Worm (Caenorhabditis elegans) whole organism, young adult: ENCODE measurements around the gene F13H10.3.

ENCODE experiments used
- F22D6.2 ChIP-seq: sonication (generic microtip); optimal IDR thresholded peaks from 2 replicates; lab custom pipeline; 2016; ENCODE audit warnings: mild to moderate bottlenecking, missing genetic modification characterization, missing compliant biosample characterization
- F57C9.4 ChIP-seq: sonication (generic microtip); optimal IDR thresholded peaks from 2 replicates; lab custom pipeline; 2017; ENCODE audit warnings: mild to moderate bottlenecking, missing genetic modification characterization, missing compliant biosample characterization
- T07F8.4 ChIP-seq: sonication (generic microtip); optimal IDR thresholded peaks from 2 replicates; lab custom pipeline; 2016; ENCODE audit warnings: mild to moderate bottlenecking, missing genetic modification characterization, moderate library complexity, missing compliant biosample characterization
- Y53G8AR.9 ChIP-seq: fragments of 200-800 bp; sonication (Bioruptor generic); conservative IDR thresholded peaks from 2 replicates; pipeline ENCODE4 v1.3.6; 2022; ENCODE audit warnings: missing genetic modification reagents, missing genetic modification characterization, missing compliant biosample characterization
- Y95B8A.8 ChIP-seq: fragments of 200-800 bp; sonication (Bioruptor generic); IDR thresholded peaks from 2 replicates; pipeline ENCODE4 v1.3.6; 2022; ENCODE audit warnings: missing genetic modification reagents, missing genetic modification characterization, missing compliant biosample characterization
- ZK185.1 ChIP-seq: sonication (generic microtip); optimal IDR thresholded peaks from 2 replicates; lab custom pipeline; 2016; ENCODE audit warnings: mild to moderate bottlenecking, missing genetic modification characterization, missing compliant biosample characterization; ENCODE audit not compliant: poor library complexity, severe bottlenecking
- aptf-3 ChIP-seq: fragments of 200-800 bp; sonication (Bioruptor generic); IDR thresholded peaks from 2 replicates; pipeline ENCODE4 v1.3.6; 2022; ENCODE audit warnings: missing genetic modification characterization, missing compliant biosample characterization
- atf-7 ChIP-seq: sonication (generic microtip); optimal IDR thresholded peaks from 2 replicates; lab custom pipeline; 2017; ENCODE audit warnings: mild to moderate bottlenecking, missing genetic modification characterization, missing compliant biosample characterization
- athp-1 ChIP-seq: sonication (generic microtip); optimal IDR thresholded peaks from 2 replicates; lab custom pipeline; 2017; ENCODE audit warnings: mild to moderate bottlenecking, missing genetic modification characterization, missing compliant biosample characterization
- bed-1 ChIP-seq: fragments of 200-800 bp; sonication (Bioruptor generic); IDR thresholded peaks from 2 replicates; pipeline ENCODE4 v1.3.6; 2022; ENCODE audit warnings: missing genetic modification reagents, missing genetic modification characterization, missing compliant biosample characterization
- cebp-2 ChIP-seq: fragments of 200-800 bp; sonication (Bioruptor generic); IDR thresholded peaks from 2 replicates; pipeline ENCODE4 v1.3.6; 2022; ENCODE audit warnings: missing genetic modification characterization, missing compliant biosample characterization
- ceh-27 ChIP-seq: fragments of 200-800 bp; sonication (Bioruptor generic); optimal IDR thresholded peaks from 2 replicates; lab custom pipeline; 2018; ENCODE audit warnings: mild to moderate bottlenecking, missing genetic modification characterization, moderate library complexity, missing compliant biosample characterization
- ceh-79 ChIP-seq: sonication (generic microtip); optimal IDR thresholded peaks from 2 replicates; lab custom pipeline; 2017; ENCODE audit warnings: mild to moderate bottlenecking, missing genetic modification characterization, missing compliant biosample characterization
- ceh-91 ChIP-seq: fragments of 200-800 bp; sonication (Bioruptor generic); IDR thresholded peaks from 2 replicates; pipeline ENCODE4 v1.3.6; 2022; ENCODE audit warnings: missing genetic modification reagents, missing genetic modification characterization, missing compliant biosample characterization
- chd-7 ChIP-seq: sonication (generic microtip); optimal IDR thresholded peaks from 2 replicates; lab custom pipeline; 2016; ENCODE audit warnings: mild to moderate bottlenecking, missing genetic modification characterization, moderate library complexity, missing compliant biosample characterization
- die-1 ChIP-seq: sonication (generic microtip); optimal IDR thresholded peaks from 2 replicates; lab custom pipeline; 2016; ENCODE audit warnings: missing genotype, mild to moderate bottlenecking, missing genetic modification characterization, missing compliant biosample characterization
- dpff-1 ChIP-seq: sonication (generic microtip); optimal IDR thresholded peaks from 2 replicates; lab custom pipeline; 2017; ENCODE audit warnings: mild to moderate bottlenecking, missing genetic modification characterization, missing compliant biosample characterization
- efl-1 ChIP-seq: fragments of 150-350 bp; optimal IDR thresholded peaks from 2 replicates; lab custom pipeline; 2014; ENCODE audit warnings: missing biosample characterization, missing genetic modification reagents, missing genetic modification characterization
- ekl-4 ChIP-seq: fragments of 200-800 bp; sonication (Bioruptor generic); IDR thresholded peaks from 2 replicates; pipeline ENCODE4 v1.3.6; 2022; ENCODE audit warnings: missing genetic modification reagents, missing genetic modification characterization, missing compliant biosample characterization
- ets-4 ChIP-seq: fragments of 200-800 bp; sonication (Bioruptor generic); optimal IDR thresholded peaks from 2 replicates; lab custom pipeline; 2018; ENCODE audit warnings: mild to moderate bottlenecking, missing genetic modification characterization, missing compliant biosample characterization
- gei-17 ChIP-seq: fragments of 200-800 bp; sonication (Bioruptor generic); optimal IDR thresholded peaks from 2 replicates; lab custom pipeline; 2018; ENCODE audit warnings: mild to moderate bottlenecking, missing genetic modification characterization, missing compliant biosample characterization
- him-1 ChIP-seq: sonication (generic microtip); optimal IDR thresholded peaks from 2 replicates; lab custom pipeline; 2016; ENCODE audit warnings: missing genotype, missing genetic modification reagents, missing genetic modification characterization, missing compliant biosample characterization
- hlh-26 ChIP-seq: fragments of 200-800 bp; sonication (Bioruptor generic); conservative IDR thresholded peaks from 2 replicates; pipeline ENCODE4 v1.3.6; 2022; ENCODE audit warnings: missing genetic modification reagents, missing genetic modification characterization, missing compliant biosample characterization
- hsf-1 ChIP-seq: fragments of 200-800 bp; sonication (Bioruptor generic); IDR thresholded peaks from 2 replicates; pipeline ENCODE4 v1.3.6; 2022; ENCODE audit warnings: missing genetic modification reagents, missing genetic modification characterization, missing compliant biosample characterization
- let-607 ChIP-seq, 2 experiments: fragments of 200-800 bp in 1 of 2; sonication (Bioruptor generic) in 1 of 2; sonication (generic microtip) in 1 of 2; optimal IDR thresholded peaks; 2 replicates each; lab custom pipeline; 2016 to 2018; ENCODE audit warnings: mild to moderate bottlenecking in 2 of 2, missing compliant biosample characterization in 2 of 2, missing genetic modification characterization in 2 of 2, moderate library complexity in 2 of 2, missing genotype in 1 of 2
- lin-26 ChIP-seq: fragments of 200-800 bp; sonication (Bioruptor generic); IDR thresholded peaks from 2 replicates; pipeline ENCODE4 v1.3.6; 2022; ENCODE audit warnings: missing genetic modification reagents, missing genetic modification characterization, missing compliant biosample characterization
- lir-1 ChIP-seq: fragments of 200-800 bp; sonication (Bioruptor generic); conservative IDR thresholded peaks from 2 replicates; pipeline ENCODE4 v1.3.6; 2022; ENCODE audit warnings: missing genetic modification reagents, missing genetic modification characterization, missing compliant biosample characterization
- madf-3 ChIP-seq: fragments of 200-800 bp; sonication (Bioruptor generic); IDR thresholded peaks from 2 replicates; pipeline ENCODE4 v1.3.6; 2022; ENCODE audit warnings: missing genetic modification reagents, missing genetic modification characterization, missing compliant biosample characterization
- mcd-1 ChIP-seq: fragments of 200-800 bp; sonication (Bioruptor generic); IDR thresholded peaks from 2 replicates; pipeline ENCODE4 v1.3.6; 2022; ENCODE audit warnings: missing genetic modification reagents, missing genetic modification characterization, missing compliant biosample characterization
- mes-4 ChIP-seq: sonication (generic microtip); optimal IDR thresholded peaks from 2 replicates; lab custom pipeline; 2016; ENCODE audit warnings: missing genotype, missing genetic modification characterization, missing compliant biosample characterization
- nfya-2 ChIP-seq: fragments of 200-800 bp; sonication (Bioruptor generic); IDR thresholded peaks from 2 replicates; pipeline ENCODE4 v1.3.6; 2022; ENCODE audit warnings: missing genetic modification reagents, missing genetic modification characterization, missing compliant biosample characterization
- nhr-120 ChIP-seq: fragments of 200-800 bp; sonication (Bioruptor generic); IDR thresholded peaks from 2 replicates; pipeline ENCODE4 v1.3.6; 2022; ENCODE audit warnings: missing genetic modification characterization, missing compliant biosample characterization
- nhr-90 ChIP-seq: sonication (generic microtip); optimal IDR thresholded peaks from 2 replicates; lab custom pipeline; 2016; ENCODE audit warnings: missing genotype, mild to moderate bottlenecking, missing genetic modification characterization, missing compliant biosample characterization
- repo-1 ChIP-seq: sonication (generic microtip); optimal IDR thresholded peaks from 2 replicates; lab custom pipeline; 2017; ENCODE audit warnings: mild to moderate bottlenecking, missing genetic modification characterization, missing compliant biosample characterization
- sdz-38 ChIP-seq: sonication (generic microtip); optimal IDR thresholded peaks from 2 replicates; lab custom pipeline; 2016; ENCODE audit warnings: missing genotype, missing genetic modification characterization, missing compliant biosample characterization
- snpc-1.3 ChIP-seq: sonication (generic microtip); optimal IDR thresholded peaks from 2 replicates; lab custom pipeline; 2017; ENCODE audit warnings: missing genetic modification characterization, mild to moderate bottlenecking, missing compliant biosample characterization, antibody characterized with exemption, moderate library complexity, missing genotype, missing genetic modification reagents; ENCODE audit not compliant: insufficient read depth
- sptf-2 ChIP-seq: fragments of 200-800 bp; sonication (Bioruptor generic); optimal IDR thresholded peaks from 2 replicates; lab custom pipeline; 2018; ENCODE audit warnings: mild to moderate bottlenecking, missing genetic modification characterization, missing compliant biosample characterization
- tbp1 ChIP-seq: fragments of 200-800 bp; sonication (Bioruptor generic); optimal IDR thresholded peaks from 2 replicates; lab custom pipeline; 2018; ENCODE audit warnings: mild to moderate bottlenecking, missing genetic modification characterization, missing compliant biosample characterization
- tlf-1 ChIP-seq: fragments of 200-800 bp; sonication (Bioruptor generic); optimal IDR thresholded peaks from 2 replicates; lab custom pipeline; 2018; ENCODE audit warnings: mild to moderate bottlenecking, missing genetic modification characterization, missing compliant biosample characterization
- unc-130 ChIP-seq: sonication (generic microtip); optimal IDR thresholded peaks from 2 replicates; lab custom pipeline; 2016; ENCODE audit warnings: missing genetic modification reagents, missing genetic modification characterization, missing compliant biosample characterization
- zim-3 ChIP-seq: sonication (generic microtip); optimal IDR thresholded peaks from 2 replicates; lab custom pipeline; 2017; ENCODE audit warnings: mild to moderate bottlenecking, missing genetic modification characterization, moderate library complexity, missing compliant biosample characterization

The F13H10.3 gene

ce11 chrIV:11004273-11004672 is 11.5 kb downstream of the F13H10.3 start, which contains the start of gene F13H10.1:
Gene F13H10.1, plus strand, starts transcription at chrIV:11004573.
- TF ChIP-seq hsf-1 (GFP tag; lab: Robert Waterston, UW) (no peak), mes-4 (tag; lab: Kevin White, UChicago) (no peak), him-1 (no peak), lin-26 (GFP tag; lab: Robert Waterston, UW) (no peak), sdz-38 (tag; lab: Kevin White, UChicago) (no peak), unc-130 (no peak), tbp1 (GFP tag; lab: Kevin White, UChicago) (no peak), Y95B8A.8 (GFP tag; lab: Robert Waterston, UW) (no peak), cebp-2 (no peak), dpff-1 (no peak), gei-17 (GFP tag; lab: Kevin White, UChicago) (no peak), sptf-2 (GFP tag; lab: Kevin White, UChicago) (no peak), ceh-91 (GFP tag; lab: Robert Waterston, UW) (no peak), Y53G8AR.9 (GFP tag; lab: Robert Waterston, UW) (no peak), tlf-1 (no peak), T07F8.4 (no peak), nhr-90 (tag; lab: Kevin White, UChicago) (no peak), snpc-1.3 (no peak), F57C9.4 (no peak)

ce11 chrIV:11001614-11002013 is 14.1 kb downstream of the F13H10.3 start, which contains the start of gene F13H10.9:
Gene F13H10.9, plus strand, starts transcription at chrIV:11001914.
- no peak for TF ChIP-seq ceh-79 (tag; lab: Kevin White, UChicago)
- TF ChIP-seq chd-7 (tag; lab: Kevin White, UChicago): no peak
- TF ChIP-seq madf-3 (GFP tag; lab: Robert Waterston, UW): no peak
- no peak for TF ChIP-seq efl-1 (GFP tag; lab: Kevin White, UChicago)
- no peak for TF ChIP-seq ceh-27 (GFP tag; lab: Kevin White, UChicago)
- TF ChIP-seq ekl-4 (GFP tag; lab: Robert Waterston, UW): no peak
- TF ChIP-seq repo-1 (tag; lab: Kevin White, UChicago): no peak
- TF ChIP-seq ets-4 (GFP tag; lab: Kevin White, UChicago): no peak
- TF ChIP-seq T07F8.4: no peak
- no peak for TF ChIP-seq hlh-26
- TF ChIP-seq ZK185.1: no peak
- no peak for TF ChIP-seq lir-1 (GFP tag; lab: Robert Waterston, UW)
- no peak for TF ChIP-seq tlf-1
- no peak for TF ChIP-seq mcd-1 (GFP tag; lab: Robert Waterston, UW)
- no peak for TF ChIP-seq let-607 (tag; optimal IDR thresholded peaks at IDR 0.05; lab: Kevin White, UChicago)
- no peak for TF ChIP-seq die-1 (tag; lab: Kevin White, UChicago)

DNA sequence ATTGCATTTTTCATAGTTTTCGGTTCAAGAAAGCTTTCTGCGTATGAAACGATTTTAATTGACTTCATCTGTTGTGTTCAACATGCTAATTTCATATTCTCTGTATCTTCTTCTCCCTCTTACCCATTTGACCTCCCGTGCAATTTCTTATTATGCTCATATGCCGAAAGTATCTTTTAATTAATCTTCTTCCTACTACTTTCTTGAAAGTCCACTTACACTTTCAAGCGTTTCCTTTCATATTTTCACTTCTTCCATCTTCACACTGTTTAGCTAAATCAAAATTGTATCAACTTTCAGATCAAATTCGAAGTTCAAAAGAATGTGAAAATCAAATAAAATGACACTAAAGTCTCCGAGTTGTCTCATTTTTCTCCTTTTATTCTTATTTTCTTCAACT is 25.1 kb downstream of the F13H10.3 start, which contains the start of gene F13H10.5:
Gene F13H10.5 (plus strand): TSS at position 301 of the 400 bp plus-strand sequence.
- TF ChIP-seq nhr-120 (GFP tag; lab: Robert Waterston, UW): no peak
- TF ChIP-seq nfya-2: no peak
- TF ChIP-seq aptf-3 (GFP tag; lab: Robert Waterston, UW): no peak
- no peak for TF ChIP-seq F57C9.4
- TF ChIP-seq bed-1 (GFP tag; lab: Robert Waterston, UW): no peak
- no peak for TF ChIP-seq F22D6.2 (tag; lab: Kevin White, UChicago)
- no peak for TF ChIP-seq athp-1 (tag; lab: Kevin White, UChicago)
- no peak for TF ChIP-seq atf-7 (tag; lab: Kevin White, UChicago)
- no peak for TF ChIP-seq zim-3 (tag; lab: Kevin White, UChicago)
